Worm (Caenorhabditis elegans): ENCODE data around the gene his-72.

The his-72 gene

ce11 chrIII:12399709-12400108 is 30.9 kb upstream of the his-72 start (continued):
- TF ChIP-seq pha-4 (GFP tag; IDR thresholded peaks at IDR 0.05) (peak; percentile 61; the same call in 1 of the 2 replicates), pha-4 (tag; optimal IDR thresholded peaks at IDR 0.05) (no peak), zfp-3 (GFP tag; conservative IDR thresholded peaks at IDR 0.05) (no peak), zip-2 (tag; optimal IDR thresholded peaks at IDR 0.05) (no peak), dmd-9 (GFP tag; IDR thresholded peaks at IDR 0.05) (peak; percentile 51; the same call in 1 of the 2 replicates), ceh-82 (tag; optimal IDR thresholded peaks at IDR 0.05) (no peak), F44E2.7 (GFP tag; IDR thresholded peaks at IDR 0.05) (0 out of 2 replicates have a peak, but pooled peaks have one; percentile 13), F26F4.8 (GFP tag; conservative IDR thresholded peaks at IDR 0.05) (peak; percentile 63; the same call in 1 of the 2 replicates), lin-13 (GFP tag; optimal IDR thresholded peaks at IDR 0.05) (no peak), nhr-28 (tag; optimal IDR thresholded peaks at IDR 0.05) (no peak), unc-62 (GFP tag; optimal IDR thresholded peaks at IDR 0.05 in 1 of 2) (peak in 1 of 2 experiments; percentile 62), unc-62 (tag; optimal IDR thresholded peaks at IDR 0.05) (no peak), gei-8 (GFP tag; optimal IDR thresholded peaks at IDR 0.05) (no peak), madf-5 (GFP tag; IDR thresholded peaks at IDR 0.05) (peak in 1 of 2 experiments; percentile 59; a peak in 1 of 4 replicates), dve-1 (tag; optimal IDR thresholded peaks at IDR 0.05; ENCODE audit: insufficient read depth) (no peak), unc-39 (tag; optimal IDR thresholded peaks at IDR 0.05) (no peak), mdt-29 (GFP tag; IDR thresholded peaks at IDR 0.05) (0 out of 2 replicates have a peak, but pooled peaks have one; percentile 21), ztf-7 (tag; optimal IDR thresholded peaks at IDR 0.05) (no peak), arid-1 (GFP tag; conservative IDR thresholded peaks at IDR 0.05) (peak; percentile 59; the same call in 1 of the 2 replicates), ztf-11 (tag; optimal IDR thresholded peaks at IDR 0.05) (no peak), mxl-3 (GFP tag; optimal IDR thresholded peaks at IDR 0.05) (peak; percentile 39), Y105C5A.15 (GFP tag; IDR thresholded peaks at IDR 0.05) (no peak), Y75B8A.6 (GFP tag; IDR thresholded peaks at IDR 0.05) (no peak), daf-16 (GFP tag; optimal IDR thresholded peaks at IDR 0.05) (peak in 1 of 2 experiments; percentile 20), daf-16 (tag; optimal IDR thresholded peaks at IDR 0.05) (no peak), madf-9 (GFP tag; conservative IDR thresholded peaks at IDR 0.05) (peak; percentile 43; the same call in 1 of the 2 replicates), mes-2 (tag; optimal IDR thresholded peaks at IDR 0.05; ENCODE audit: poor library complexity, severe bottlenecking) (peak; percentile 61), D1046.2 (GFP tag; IDR thresholded peaks at IDR 0.05) (0 out of 2 replicates have a peak, but pooled peaks have one; percentile 56), pqm-1 (tag; optimal IDR thresholded peaks at IDR 0.05) (no peak), mxl-2 (GFP tag; conservative IDR thresholded peaks at IDR 0.05) (no peak), dmd-8 (GFP tag; IDR thresholded peaks at IDR 0.05) (0 out of 2 replicates have a peak, but pooled peaks have one; percentile 50)

ce11 chrIII:12398468-12398867 is 29.6 kb upstream of the his-72 start:
- TF ChIP-seq lin-38 (GFP tag; IDR thresholded peaks at IDR 0.05): no peak
- no peak for TF ChIP-seq mes-2 (tag; optimal IDR thresholded peaks at IDR 0.05; ENCODE audit: poor library complexity, severe bottlenecking)
- no peak for TF ChIP-seq saeg-2 (GFP tag; IDR thresholded peaks at IDR 0.05)
- no peak for TF ChIP-seq attf-4 (tag; optimal IDR thresholded peaks at IDR 0.05)
- TF ChIP-seq nhr-48 (tag; optimal IDR thresholded peaks at IDR 0.05): no peak
- no peak for TF ChIP-seq mep-1 (tag; optimal IDR thresholded peaks at IDR 0.05)
- no peak for TF ChIP-seq daf-16 (GFP tag; optimal IDR thresholded peaks at IDR 0.05)
- TF ChIP-seq daf-16 (tag; optimal IDR thresholded peaks at IDR 0.05): no peak
- peak; percentile 93 for TF ChIP-seq aha-1 (tag)
- peak in 1 of 2 experiments; percentile 55 for TF ChIP-seq unc-62 (GFP tag; optimal IDR thresholded peaks at IDR 0.05 in 1 of 2)
- TF ChIP-seq unc-62 (tag; optimal IDR thresholded peaks at IDR 0.05): no peak
- no peak for TF ChIP-seq ces-1 (GFP tag; optimal IDR thresholded peaks at IDR 0.05)
- no peak for TF ChIP-seq egl-27 (tag; optimal IDR thresholded peaks at IDR 0.05)
- no peak for TF ChIP-seq zip-2 (tag; optimal IDR thresholded peaks at IDR 0.05)
- no peak for TF ChIP-seq lin-15B (tag; optimal IDR thresholded peaks at IDR 0.05)
- no peak for TF ChIP-seq zip-11 (GFP tag; IDR thresholded peaks at IDR 0.05)
- no peak for TF ChIP-seq daf-8 (GFP tag; IDR thresholded peaks at IDR 0.05)
- no peak for TF ChIP-seq php-3 (GFP tag; IDR thresholded peaks at IDR 0.05)
- TF ChIP-seq ceh-62 (tag; optimal IDR thresholded peaks at IDR 0.05): no peak
- TF ChIP-seq snpc-4 (tag; optimal IDR thresholded peaks at IDR 0.05): no peak

Measured in whole organism, L4 larva.